Fruit fly (Drosophila melanogaster) whole organism, embryonic: Measurements from ENCODE around the gene Rab9E.

Experiments
- Aef1 ChIP-seq: fragments of 200-800 bp; sonication (Bioruptor generic); IDR thresholded peaks from 3 replicates; pipeline ENCODE4 v1.3.6; 2022; ENCODE audit warnings: missing biosample characterization, missing genetic modification characterization
- CG10462 ChIP-seq: fragments of 200-800 bp; sonication (Bioruptor generic); optimal IDR thresholded peaks from 2 replicates; lab custom pipeline; 2016; ENCODE audit warnings: missing biosample characterization, missing genetic modification characterization
- CG11093 ChIP-seq: fragments of 200-800 bp; sonication (Bioruptor generic); IDR thresholded peaks from 3 replicates; pipeline ENCODE4 v1.3.6; 2022; ENCODE audit warnings: missing biosample characterization, missing genetic modification characterization
- CG11695 ChIP-seq: fragments of 200-800 bp; sonication (Bioruptor generic); IDR thresholded peaks from 3 replicates; pipeline ENCODE4 v1.3.6; 2022; ENCODE audit warnings: missing biosample characterization, missing genetic modification characterization
- CG12299 ChIP-seq: fragments of 200-800 bp; sonication (Bioruptor generic); optimal IDR thresholded peaks from 2 replicates; lab custom pipeline; 2018; ENCODE audit warnings: missing biosample characterization, mild to moderate bottlenecking, missing genetic modification characterization
- CG1233 ChIP-seq: fragments of 200-800 bp; sonication (Bioruptor generic); optimal IDR thresholded peaks from 4 replicates; lab custom pipeline; 2018; ENCODE audit warnings: missing biosample characterization, mild to moderate bottlenecking, missing genetic modification characterization
- CG15696 ChIP-seq: fragments of 200-800 bp; sonication (Bioruptor generic); optimal IDR thresholded peaks from 2 replicates; lab custom pipeline; 2019; ENCODE audit warnings: missing biosample characterization, mild to moderate bottlenecking, missing genetic modification characterization, moderate library complexity
- CG1603 ChIP-seq: fragments of 200-800 bp; sonication (Bioruptor generic); optimal IDR thresholded peaks from 2 replicates; lab custom pipeline; 2019; ENCODE audit warnings: missing biosample characterization, mild to moderate bottlenecking, missing genetic modification characterization, moderate library complexity
- CG16813 ChIP-seq: fragments of 200-800 bp; sonication (Bioruptor generic); IDR thresholded peaks from 3 replicates; pipeline ENCODE4 v1.3.6; 2022; ENCODE audit warnings: missing biosample characterization, missing genetic modification characterization; ENCODE audit not compliant: partially characterized antibody
- CG17359 ChIP-seq: fragments of 200-800 bp; sonication (Bioruptor generic); optimal IDR thresholded peaks from 3 replicates; lab custom pipeline; 2018; ENCODE audit warnings: missing biosample characterization, mild to moderate bottlenecking, missing genetic modification characterization, moderate library complexity
- CG17802 ChIP-seq: fragments of 200-800 bp; sonication (Bioruptor generic); optimal IDR thresholded peaks from 2 replicates; lab custom pipeline; 2018; ENCODE audit warnings: missing biosample characterization, mild to moderate bottlenecking, missing genetic modification characterization, moderate library complexity
- CG17829 ChIP-seq: fragments of 200-800 bp; optimal IDR thresholded peaks from 2 replicates; lab custom pipeline; 2019; ENCODE audit warnings: missing biosample characterization, mild to moderate bottlenecking, missing genetic modification characterization, moderate library complexity
- CG18011 ChIP-seq: fragments of 200-800 bp; sonication (Bioruptor generic); optimal IDR thresholded peaks from 2 replicates; lab custom pipeline; 2017; ENCODE audit warnings: missing biosample characterization, missing genetic modification characterization, mild to moderate bottlenecking, moderate library complexity, missing genotype
- CG3407 ChIP-seq: fragments of 200-800 bp; sonication (Bioruptor generic); optimal IDR thresholded peaks from 2 replicates; lab custom pipeline; 2018; ENCODE audit warnings: missing biosample characterization, mild to moderate bottlenecking, missing genetic modification characterization
- CG34376 ChIP-seq: fragments of 200-800 bp; sonication (Bioruptor generic); optimal IDR thresholded peaks from 2 replicates; lab custom pipeline; 2018; ENCODE audit warnings: missing biosample characterization, mild to moderate bottlenecking, missing genetic modification characterization
- CG4404 ChIP-seq: fragments of 200-800 bp; sonication (Bioruptor generic); IDR thresholded peaks from 2 replicates; pipeline ENCODE4 v1.3.6; 2022; ENCODE audit warnings: missing biosample characterization, missing genetic modification characterization
- CG4617 ChIP-seq: fragments of 200-800 bp; sonication (Bioruptor generic); optimal IDR thresholded peaks from 3 replicates; lab custom pipeline; 2016; ENCODE audit warnings: missing biosample characterization, missing genetic modification characterization, borderline replicate concordance
- CG6254 ChIP-seq: fragments of 200-800 bp; sonication (Bioruptor generic); optimal IDR thresholded peaks from 3 replicates; lab custom pipeline; 2017; ENCODE audit warnings: mild to moderate bottlenecking, missing biosample characterization, missing genetic modification reagents, missing genetic modification characterization
- CG6854 ChIP-seq: fragments of 200-800 bp; sonication (Bioruptor generic); optimal IDR thresholded peaks from 3 replicates; lab custom pipeline; 2017; ENCODE audit warnings: missing biosample characterization, mild to moderate bottlenecking, missing genetic modification characterization
- CG7839 ChIP-seq: fragments of 200-800 bp; sonication (Bioruptor generic); optimal IDR thresholded peaks from 3 replicates; lab custom pipeline; 2018; ENCODE audit warnings: missing biosample characterization, mild to moderate bottlenecking, missing genetic modification characterization, moderate library complexity
- CG8944 ChIP-seq: fragments of 200-800 bp; sonication (Bioruptor generic); optimal IDR thresholded peaks from 3 replicates; lab custom pipeline; 2016; ENCODE audit warnings: missing biosample characterization, missing genetic modification characterization
- Camta ChIP-seq: fragments of 200-800 bp; sonication (Bioruptor generic); optimal IDR thresholded peaks from 2 replicates; lab custom pipeline; 2016; ENCODE audit warnings: missing biosample characterization, missing genetic modification characterization
- D ChIP-seq, 2 experiments: fragments of 200-800 bp in 1 of 2; fragments of >200 bp in 1 of 2; sonication (Bioruptor generic) in 1 of 2; optimal IDR thresholded peaks; 2 replicates in 1 of 2; 3 replicates in 1 of 2; lab custom pipeline; 2017; ENCODE audit warnings: mild to moderate bottlenecking in 1 of 2, missing biosample characterization in 1 of 2, missing genetic modification characterization in 1 of 2, missing genetic modification reagents in 1 of 2
- Dref ChIP-seq: fragments of 200-800 bp; sonication (Bioruptor generic); IDR thresholded peaks from 2 replicates; pipeline ENCODE4 v1.3.6; 2022; ENCODE audit warnings: missing biosample characterization, missing genetic modification characterization
- Fer1 ChIP-seq: fragments of 200-800 bp; sonication (Bioruptor generic); optimal IDR thresholded peaks from 2 replicates; lab custom pipeline; 2017; ENCODE audit warnings: missing biosample characterization, mild to moderate bottlenecking, missing genetic modification characterization
- HHEX ChIP-seq: fragments of 200-800 bp; sonication (Bioruptor generic); optimal IDR thresholded peaks from 3 replicates; lab custom pipeline; 2017; ENCODE audit warnings: missing biosample characterization, mild to moderate bottlenecking, missing genetic modification characterization, missing genetic modification reagents
- HLH4C ChIP-seq: fragments of 200-800 bp; sonication (Bioruptor generic); IDR thresholded peaks from 3 replicates; pipeline ENCODE4 v1.3.6; 2022; ENCODE audit warnings: missing biosample characterization, missing genetic modification characterization; ENCODE audit not compliant: partially characterized antibody
- Hmr ChIP-seq: fragments of 200-800 bp; sonication (Bioruptor generic); optimal IDR thresholded peaks from 3 replicates; lab custom pipeline; 2017; ENCODE audit warnings: mild to moderate bottlenecking, missing biosample characterization, missing genetic modification reagents, missing genetic modification characterization
- NC2β ChIP-seq: fragments of 200-800 bp; sonication (Bioruptor generic); optimal IDR thresholded peaks from 2 replicates; lab custom pipeline; 2016; ENCODE audit warnings: missing biosample characterization, missing genetic modification characterization
- NK7.1 ChIP-seq: fragments of 200-800 bp; sonication (Bioruptor generic); optimal IDR thresholded peaks from 3 replicates; lab custom pipeline; 2016; ENCODE audit warnings: missing biosample characterization, missing genetic modification characterization
- PHDP ChIP-seq: fragments of 200-800 bp; sonication (Bioruptor generic); optimal IDR thresholded peaks from 3 replicates; lab custom pipeline; 2018; ENCODE audit warnings: missing biosample characterization, mild to moderate bottlenecking, missing genetic modification characterization, moderate library complexity
- Pdp1 ChIP-seq, 2 experiments: fragments of 200-800 bp; sonication (Bioruptor generic); optimal IDR thresholded peaks; 3 replicates each; lab custom pipeline; 2016; ENCODE audit warnings: missing biosample characterization in 2 of 2, missing genetic modification characterization in 2 of 2, mild to moderate bottlenecking in 1 of 2, moderate library complexity in 1 of 2
- Rx ChIP-seq: fragments of 200-800 bp; sonication (Bioruptor generic); IDR thresholded peaks from 2 replicates; pipeline ENCODE4 v1.3.6; 2022; ENCODE audit warnings: missing biosample characterization, missing genetic modification characterization
- Sry-β ChIP-seq: fragments of 200-800 bp; sonication (Bioruptor generic); optimal IDR thresholded peaks from 2 replicates; lab custom pipeline; 2018; ENCODE audit warnings: missing biosample characterization, mild to moderate bottlenecking, missing genetic modification characterization, moderate library complexity
- ab ChIP-seq: fragments of 200-800 bp; sonication (Bioruptor generic); optimal IDR thresholded peaks from 2 replicates; lab custom pipeline; 2016; ENCODE audit warnings: missing biosample characterization, missing genetic modification characterization
- ato ChIP-seq: fragments of 200-800 bp; sonication (Bioruptor generic); IDR thresholded peaks from 2 replicates; pipeline ENCODE4 v1.3.6; 2022; ENCODE audit warnings: missing biosample characterization, missing genetic modification characterization; ENCODE audit not compliant: partially characterized antibody
- cad ChIP-seq: fragments of >200 bp; optimal IDR thresholded peaks from 2 replicates; lab custom pipeline; 2017; ENCODE audit warnings: missing biosample characterization, missing genetic modification characterization
- gcm ChIP-seq: fragments of 200-800 bp; sonication (Bioruptor generic); optimal IDR thresholded peaks from 2 replicates; lab custom pipeline; 2019; ENCODE audit warnings: missing biosample characterization, mild to moderate bottlenecking, missing genetic modification characterization, moderate library complexity
- grau ChIP-seq: fragments of 200-800 bp; optimal IDR thresholded peaks from 3 replicates; lab custom pipeline; 2019; ENCODE audit warnings: missing biosample characterization, mild to moderate bottlenecking, missing genetic modification characterization, moderate library complexity
- her ChIP-seq: fragments of 200-800 bp; sonication (Bioruptor generic); optimal IDR thresholded peaks from 2 replicates; lab custom pipeline; 2016; ENCODE audit warnings: missing biosample characterization, missing genetic modification characterization
- hkb ChIP-seq, 2 experiments: fragments of 200-800 bp in 1 of 2; fragments of >200 bp in 1 of 2; sonication (Bioruptor generic) in 1 of 2; IDR thresholded peaks in 1 of 2; optimal IDR thresholded peaks in 1 of 2; 2 replicates each; pipeline versions ENCODE4 v1.3.6 to Lab custom; 2017 to 2022; ENCODE audit warnings: missing biosample characterization in 1 of 2, missing genetic modification characterization in 1 of 2
- kay ChIP-seq: fragments of 200-800 bp; sonication (Bioruptor generic); optimal IDR thresholded peaks from 2 replicates; lab custom pipeline; 2016; ENCODE audit warnings: missing biosample characterization, missing genetic modification characterization
- luna ChIP-seq: fragments of 200-800 bp; sonication (Bioruptor generic); optimal IDR thresholded peaks from 2 replicates; lab custom pipeline; 2016; ENCODE audit warnings: missing biosample characterization, missing genetic modification characterization
- maf-S ChIP-seq: fragments of 200-800 bp; sonication (Bioruptor generic); optimal IDR thresholded peaks from 2 replicates; lab custom pipeline; 2016; ENCODE audit warnings: missing biosample characterization, missing genetic modification characterization
- sens ChIP-seq: fragments of 200-800 bp; sonication (Bioruptor generic); peaks from one replicate; lab custom pipeline; 2016; ENCODE audit warnings: missing biosample characterization, missing genetic modification characterization
- shn ChIP-seq: fragments of 200-800 bp; sonication (Bioruptor generic); optimal IDR thresholded peaks from 3 replicates; lab custom pipeline; 2016; ENCODE audit warnings: missing biosample characterization, missing genetic modification characterization
- sima ChIP-seq: fragments of 200-800 bp; sonication (Bioruptor generic); optimal IDR thresholded peaks from 2 replicates; lab custom pipeline; 2016; ENCODE audit warnings: missing biosample characterization, missing genetic modification characterization
- sna ChIP-seq: fragments of 200-800 bp; sonication (Bioruptor generic); IDR thresholded peaks from 2 replicates; pipeline ENCODE4 v1.3.6; 2022; ENCODE audit warnings: missing biosample characterization, missing genetic modification characterization; ENCODE audit not compliant: partially characterized antibody
- sob ChIP-seq: fragments of 200-800 bp; sonication (Bioruptor generic); IDR thresholded peaks from 2 replicates; pipeline ENCODE4 v1.3.6; 2022; ENCODE audit warnings: missing biosample characterization, missing genetic modification characterization
- vvl ChIP-seq: fragments of 200-800 bp; sonication (Bioruptor generic); IDR thresholded peaks from 2 replicates; pipeline ENCODE4 v1.3.6; 2022; ENCODE audit warnings: missing biosample characterization, missing genetic modification characterization

The Rab9E gene

DNA sequence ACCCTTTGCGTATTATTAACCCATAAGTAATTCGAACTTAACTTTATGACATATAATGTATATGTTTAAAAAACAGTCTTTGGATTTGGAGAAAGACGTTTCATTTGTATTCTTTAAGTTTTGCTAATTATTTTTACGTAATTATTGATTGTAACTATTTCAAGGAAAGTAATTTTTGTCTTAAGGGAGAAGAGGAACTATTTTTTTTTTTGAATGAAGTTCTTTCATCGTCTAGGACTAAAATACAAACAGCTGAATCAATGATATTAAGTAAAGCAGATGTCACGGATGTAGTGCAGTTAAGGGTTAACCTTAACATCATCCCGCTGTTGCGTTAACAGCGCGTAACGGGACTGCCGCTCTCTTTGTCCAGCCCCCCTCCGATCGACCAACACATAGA is 32.8 kb downstream of the Rab9E start (continued):
- TF ChIP-seq CG11695 (GFP tag; lab: Robert Waterston, UW) (0 out of 3 replicates have a peak, but pooled peaks have one; percentile 10), CG11093 (no peak), CG1603 (tag; lab: Kevin White, UChicago) (no peak), Rx (GFP tag; lab: Robert Waterston, UW) (no peak), CG17359 (peak; percentile 47), CG3407 (GFP tag; lab: Kevin White, UChicago) (no peak), cad (GFP tag; lab: Kevin White, UChicago) (no peak), Pdp1 (GFP tag; optimal IDR thresholded peaks at IDR 0.05; lab: Kevin White, UChicago) (peak in 1 of 2 experiments; percentile 25), CG6254 (GFP tag; lab: Kevin White, UChicago) (peak; percentile 2), PHDP (tag; lab: Kevin White, UChicago) (peak; percentile 54), sob (GFP tag; lab: Robert Waterston, UW) (no peak), CG8944 (GFP tag; lab: Kevin White, UChicago) (no peak), CG4404 (no peak), shn (no peak), CG1233 (GFP tag; lab: Kevin White, UChicago) (no peak), sima (GFP tag; lab: Kevin White, UChicago) (no peak), CG6854 (peak; percentile 58), Sry-β (GFP tag; lab: Kevin White, UChicago) (no peak), CG10462 (no peak), maf-S (GFP tag; lab: Kevin White, UChicago) (peak; percentile 1), gcm (peak; percentile 3), CG16813 (no peak), vvl (GFP tag; lab: Robert Waterston, UW) (no peak), hkb (optimal IDR thresholded peaks at IDR 0.05; lab: Kevin White, UChicago) (no peak), hkb (GFP tag; IDR thresholded peaks at IDR 0.05; lab: Robert Waterston, UW) (0 out of 2 replicates have a peak, but pooled peaks have one; percentile 37), CG34376 (no peak), sens (peak; percentile 89), CG12299 (tag; lab: Kevin White, UChicago) (no peak), D (optimal IDR thresholded peaks at IDR 0.05; lab: Kevin White, UChicago) (no peak), D (GFP tag; optimal IDR thresholded peaks at IDR 0.05; lab: Kevin White, UChicago) (no peak), CG17829 (tag; lab: Kevin White, UChicago) (peak; percentile 4), kay (no peak), CG15696 (tag; lab: Kevin White, UChicago) (no peak), CG4617 (GFP tag; lab: Kevin White, UChicago) (no peak), HLH4C (GFP tag; lab: Robert Waterston, UW) (no peak), sna (GFP tag; lab: Robert Waterston, UW) (no peak), Dref (GFP tag; lab: Robert Waterston, UW) (no peak), NC2β (GFP tag; lab: Kevin White, UChicago) (no peak), NK7.1 (GFP tag; lab: Kevin White, UChicago) (peak; percentile 43), HHEX (GFP tag; lab: Kevin White, UChicago) (peak; percentile 33), grau (peak; percentile 59), ab (no peak), CG18011 (GFP tag; lab: Kevin White, UChicago) (no peak), Hmr (peak; percentile 67), luna (no peak), her (no peak), CG7839 (peak; percentile 67), Aef1 (no peak), Camta (GFP tag; lab: Kevin White, UChicago) (peak; percentile 10), CG17802 (tag; lab: Kevin White, UChicago) (no peak), ato (GFP tag; lab: Robert Waterston, UW) (no peak), Fer1 (GFP tag; lab: Kevin White, UChicago) (peak; percentile 60)
